Worm (Caenorhabditis elegans) whole organism, L3 larva: ENCODE results near the gene gegf-1.
"Not testable (repeated sequence)": the region's sequence is repeated elsewhere in the genome, so short reads cannot be mapped to it uniquely, and the experiment has no call there.

Source experiments
- R02D3.7 ChIP-seq: fragments of 150-350 bp; optimal IDR thresholded peaks from 2 replicates; lab custom pipeline; 2014; ENCODE audit warnings: missing biosample characterization, missing genetic modification characterization
- ceh-28 ChIP-seq: fragments of 150-350 bp; optimal IDR thresholded peaks from 2 replicates; lab custom pipeline; 2014; ENCODE audit warnings: missing biosample characterization, missing genetic modification reagents, missing genetic modification characterization
- egl-5 ChIP-seq: fragments of 150-350 bp; optimal IDR thresholded peaks from 2 replicates; lab custom pipeline; 2017; ENCODE audit warnings: missing biosample characterization, missing genetic modification reagents, missing genetic modification characterization, inconsistent platforms
- fkh-10 ChIP-seq: sonication (generic microtip); optimal IDR thresholded peaks from 2 replicates; lab custom pipeline; 2017; ENCODE audit warnings: missing biosample characterization, missing genetic modification reagents, missing genetic modification characterization
- jun-1 ChIP-seq: fragments of 150-350 bp; optimal IDR thresholded peaks from 2 replicates; lab custom pipeline; 2014; ENCODE audit warnings: missing biosample characterization, missing genetic modification reagents, missing genetic modification characterization
- lin-15B ChIP-seq: fragments of 150-350 bp; optimal IDR thresholded peaks from 2 replicates; lab custom pipeline; 2014; ENCODE audit warnings: missing biosample characterization, missing genetic modification characterization
- lin-39 ChIP-seq: fragments of 150-350 bp; optimal IDR thresholded peaks from 2 replicates; lab custom pipeline; 2018; ENCODE audit warnings: missing biosample characterization, missing genetic modification reagents, missing genetic modification characterization
- nhr-11 ChIP-seq: fragments of 150-350 bp; optimal IDR thresholded peaks from 2 replicates; lab custom pipeline; 2014; ENCODE audit warnings: missing biosample characterization, missing genetic modification characterization
- nhr-12 ChIP-seq: fragments of 150-350 bp; optimal IDR thresholded peaks from 2 replicates; lab custom pipeline; 2014; ENCODE audit warnings: missing biosample characterization, missing genetic modification characterization
- nhr-25 ChIP-seq: sonication (generic microtip); optimal IDR thresholded peaks from 2 replicates; lab custom pipeline; 2017; ENCODE audit warnings: missing biosample characterization, missing genetic modification characterization
- nhr-43 ChIP-seq: sonication (generic microtip); optimal IDR thresholded peaks from 2 replicates; lab custom pipeline; 2016; ENCODE audit warnings: mild to moderate bottlenecking, missing genetic modification characterization, missing compliant biosample characterization; ENCODE audit not compliant: poor library complexity, severe bottlenecking
- nhr-77 ChIP-seq: fragments of 150-350 bp; optimal IDR thresholded peaks from 2 replicates; lab custom pipeline; 2014; ENCODE audit warnings: missing biosample characterization, missing genetic modification characterization
- tbx-2 ChIP-seq: sonication (generic microtip); optimal IDR thresholded peaks from 2 replicates; lab custom pipeline; 2016; ENCODE audit warnings: mild to moderate bottlenecking, missing genetic modification characterization, missing compliant biosample characterization

gegf-1 gene

DNA sequence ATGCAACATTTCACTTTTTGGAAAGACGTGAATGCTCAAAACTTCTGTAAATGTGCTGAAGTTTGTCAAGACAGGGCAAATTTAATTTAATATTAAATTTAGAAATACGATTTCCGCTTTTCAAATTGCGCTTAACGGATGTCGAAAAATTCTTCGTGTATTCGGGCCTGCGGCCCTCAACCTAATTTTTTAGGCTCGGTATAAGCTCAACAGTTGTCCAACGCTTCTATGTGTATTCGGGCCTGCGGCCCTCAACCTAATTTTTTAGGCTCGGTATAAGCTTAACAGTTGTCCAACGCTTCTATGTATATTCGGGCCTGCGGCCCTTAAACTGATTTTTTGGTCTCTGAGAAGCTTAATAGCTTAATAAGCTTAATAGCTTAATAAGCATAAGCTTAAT, 38.9 kb downstream of the gegf-1 start:
- TF ChIP-seq lin-15B (tag; lab: Kevin White, UChicago) (no peak), nhr-77 (tag; lab: Kevin White, UChicago) (no peak), nhr-25 (tag; lab: Kevin White, UChicago) (no peak), nhr-12 (tag; lab: Kevin White, UChicago) (no peak), tbx-2 (tag; lab: Kevin White, UChicago) (no peak), jun-1 (no peak), nhr-11 (tag; lab: Kevin White, UChicago) (no peak), egl-5 (tag; lab: Kevin White, UChicago) (no peak), lin-39 (tag; lab: Kevin White, UChicago) (no peak), nhr-43 (tag; lab: Kevin White, UChicago) (no peak)

DNA sequence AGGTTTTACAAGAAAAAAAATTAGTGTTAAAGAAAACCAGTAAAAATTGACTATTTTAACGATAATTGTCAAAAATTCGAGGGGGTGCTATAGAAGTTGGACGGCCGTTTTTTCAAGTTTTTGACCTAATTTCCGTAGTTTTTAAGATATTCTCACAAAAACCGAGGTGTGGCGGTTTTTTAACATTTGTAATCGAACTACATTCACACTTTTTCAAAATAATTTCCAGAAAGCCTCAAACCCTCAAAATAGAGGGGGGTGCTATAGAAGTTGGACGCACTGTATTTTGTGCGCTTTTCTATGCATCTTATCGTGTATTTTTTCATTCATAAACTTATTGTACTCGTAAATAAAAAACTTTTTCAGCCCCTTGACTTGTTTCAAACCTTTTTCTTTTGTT, 46.3 kb downstream of the gegf-1 start, which contains the start of gene F29C4.4:
Gene F29C4.4, plus strand, starts transcription at position 301 of the 400 bp plus-strand sequence.
- TF ChIP-seq R02D3.7; egl-5 (tag; lab: Kevin White, UChicago); fkh-10 (GFP tag; lab: Kevin White, UChicago): not testable (repeated sequence)

DNA sequence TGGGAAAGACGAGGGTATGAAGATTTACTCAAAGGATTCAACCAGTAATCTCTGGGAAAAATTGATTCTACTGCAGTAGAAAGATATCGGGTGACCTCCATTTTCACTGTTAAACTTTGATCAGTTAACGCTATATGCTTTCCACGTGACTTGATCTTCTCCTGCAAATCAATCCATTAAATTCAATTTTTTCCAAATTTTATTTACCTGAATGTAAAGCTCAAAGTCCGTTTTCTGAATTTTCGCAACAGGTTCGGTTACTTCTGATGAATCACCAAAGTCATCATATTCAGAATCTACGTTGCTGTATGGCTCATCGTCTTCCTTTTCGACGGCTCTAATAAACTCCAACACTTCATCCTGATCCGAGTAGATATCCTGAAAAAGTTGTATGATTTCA, 48.4 kb downstream of the gegf-1 start, which contains the start of gene B0545.4:
Gene B0545.4, minus strand, starts transcription at position 101 of the 400 bp plus-strand sequence.
- TF ChIP-seq nhr-43 (tag; lab: Kevin White, UChicago) (no peak), ceh-28 (tag; lab: Kevin White, UChicago) (no peak)
